Worm (Caenorhabditis elegans) whole organism, L3 larva: Measurements from ENCODE around the gene F44E2.7.

ENCODE experiments used
- ceh-82 ChIP-seq: fragments of 150-350 bp; optimal IDR thresholded peaks from 2 replicates; lab custom pipeline; 2014; ENCODE audit warnings: missing biosample characterization, missing genetic modification characterization
- elt-1 ChIP-seq: fragments of 150-350 bp; optimal IDR thresholded peaks from 2 replicates; lab custom pipeline; 2014; ENCODE audit warnings: missing biosample characterization, missing genetic modification characterization
- hmg-11 ChIP-seq: sonication (generic microtip); optimal IDR thresholded peaks from 2 replicates; lab custom pipeline; 2016; ENCODE audit warnings: missing genetic modification characterization, missing compliant biosample characterization
- mml-1 ChIP-seq: fragments of 150-350 bp; sonication (generic microtip); optimal IDR thresholded peaks from 3 replicates; lab custom pipeline; 2014; ENCODE audit warnings: missing biosample characterization, missing genetic modification characterization
- nhr-11 ChIP-seq: fragments of 150-350 bp; optimal IDR thresholded peaks from 2 replicates; lab custom pipeline; 2014; ENCODE audit warnings: missing biosample characterization, missing genetic modification characterization
- tbx-2 ChIP-seq: sonication (generic microtip); optimal IDR thresholded peaks from 2 replicates; lab custom pipeline; 2016; ENCODE audit warnings: mild to moderate bottlenecking, missing genetic modification characterization, missing compliant biosample characterization

DNA sequence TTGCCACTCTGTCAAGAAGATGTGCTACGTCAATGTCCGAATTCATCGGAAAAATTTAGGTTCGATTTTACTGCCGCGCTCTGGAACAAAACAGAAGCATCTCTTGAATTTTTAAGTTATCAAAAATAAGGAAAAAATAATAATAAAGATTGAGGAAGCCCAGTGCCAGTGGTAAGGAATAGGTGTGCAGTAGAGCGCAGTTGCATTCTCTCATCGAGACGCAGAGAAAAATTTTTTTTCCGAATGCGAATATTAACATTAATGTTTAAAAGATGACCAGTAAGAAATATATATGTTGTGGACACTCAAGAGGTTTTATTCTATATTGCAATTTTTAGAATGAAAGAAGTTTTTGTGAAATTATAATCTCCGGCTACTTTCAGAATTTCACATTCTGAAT lies 550 bp downstream of the F44E2.7 start:
- no peak for TF ChIP-seq nhr-11 (tag; lab: Kevin White, UChicago)
- TF ChIP-seq ceh-82 (tag; lab: Kevin White, UChicago) = no peak
- TF ChIP-seq elt-1 (tag; lab: Kevin White, UChicago) = no peak
- no peak for TF ChIP-seq mml-1 (tag; lab: Kevin White, UChicago)
- no peak for TF ChIP-seq tbx-2 (tag; lab: Kevin White, UChicago)
- TF ChIP-seq hmg-11 = peak; percentile 24
